Worm (Caenorhabditis elegans) whole organism, L4/young adult: Measurements from ENCODE around the gene T12B3.3.

Experiments used
- W03F9.2 ChIP-seq: fragments of 150-350 bp; optimal IDR thresholded peaks from 2 replicates; lab custom pipeline; 2014; ENCODE audit warnings: missing biosample characterization, missing genetic modification characterization
- him-1 ChIP-seq: sonication (generic microtip); optimal IDR thresholded peaks from 2 replicates; lab custom pipeline; 2016; ENCODE audit warnings: missing genotype, missing genetic modification reagents, missing genetic modification characterization, missing compliant biosample characterization

ce11 chrIV:7339095-7339494 lies 35.9 kb upstream of the T12B3.3 start:
- TF ChIP-seq him-1 (tag; lab: Kevin White, UChicago) (no peak), W03F9.2 (tag; lab: Kevin White, UChicago) (no peak)
